Worm (Caenorhabditis elegans) whole organism, dauer: Measurements from ENCODE around the gene gpd-4.

Experiments
- unc-62 ChIP-seq: sonication (generic microtip); optimal IDR thresholded peaks from 2 replicates; lab custom pipeline; 2017; ENCODE audit warnings: missing biosample characterization, missing genetic modification reagents, missing genetic modification characterization

Gene gpd-4

DNA sequence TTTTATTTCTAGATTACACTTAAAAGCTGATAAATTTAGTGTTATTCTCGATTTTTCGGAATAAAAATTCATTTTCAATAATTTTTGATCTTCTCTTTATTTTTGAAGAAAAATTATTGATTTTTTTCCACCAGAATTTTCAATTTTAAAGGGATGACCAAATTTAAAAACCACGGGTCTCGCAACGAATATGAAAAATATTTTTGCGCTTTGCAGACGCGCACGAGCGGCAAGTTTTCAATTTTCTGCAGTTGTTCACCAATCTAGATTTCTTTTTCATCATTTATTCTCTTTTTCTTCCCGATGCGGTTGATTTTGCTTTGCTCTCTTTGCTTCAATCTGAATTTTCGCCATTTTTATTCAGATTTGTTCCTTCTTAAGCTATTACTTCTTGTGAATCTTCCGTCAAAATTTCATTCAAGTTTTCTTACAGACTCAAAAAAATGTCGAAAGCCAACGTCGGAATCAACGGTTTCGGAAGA is at the start of gene gpd-4:
Gene gpd-4, plus strand, starts transcription at position 432 of the 482 bp plus-strand sequence.
- TF ChIP-seq unc-62 (GFP tag; lab: Kevin White, UChicago) = no peak

ce11 chrII:10121725-10122124 is 49.3 kb upstream of the gpd-4 start, which contains the start of gene lov-1:
lov-1 (minus strand) TSS chrII:10121825.
- no peak for TF ChIP-seq unc-62 (GFP tag; lab: Kevin White, UChicago)

DNA sequence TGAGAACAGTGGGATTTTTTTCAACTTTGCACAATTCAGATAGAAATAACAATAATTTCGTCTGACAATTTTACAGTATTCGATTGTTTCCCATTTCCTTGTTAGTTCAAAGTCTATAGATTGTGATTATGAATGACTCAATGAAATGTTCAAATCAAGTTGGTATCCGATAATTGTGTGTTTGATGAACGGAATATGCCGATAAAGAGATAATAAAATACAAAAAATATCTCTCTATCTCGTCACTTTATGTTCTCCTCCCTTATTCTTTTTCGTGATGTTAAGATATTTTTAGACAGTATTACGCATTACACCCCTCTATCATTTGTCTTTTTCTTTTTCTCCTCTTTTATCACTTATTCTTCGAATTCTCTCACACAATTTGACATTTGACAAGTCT is 48.6 kb upstream of the gpd-4 start, which contains the start of gene F27E5.7:
Gene F27E5.7, plus strand, starts transcription at position 301 of the 400 bp plus-strand sequence.
- TF ChIP-seq unc-62 (GFP tag; lab: Kevin White, UChicago) = no peak

DNA sequence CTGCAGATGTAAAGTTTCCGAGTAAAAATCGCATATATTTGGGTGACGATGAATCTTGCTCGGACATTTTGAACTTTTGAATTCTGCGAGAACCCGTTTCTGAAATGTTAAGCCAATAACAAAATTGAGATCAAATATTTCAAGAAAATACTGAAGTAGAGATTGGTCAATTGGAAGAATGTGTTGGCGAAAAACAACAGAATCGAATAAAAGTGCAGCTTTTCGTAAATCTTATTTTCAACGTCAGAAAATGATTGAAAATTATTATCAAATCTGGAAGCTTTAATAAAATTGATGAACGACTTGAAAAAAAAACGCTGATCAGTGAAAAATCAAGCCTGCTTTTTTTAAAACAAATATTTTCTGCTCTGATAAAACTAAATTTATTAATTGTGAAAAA is 43.7 kb upstream of the gpd-4 start, which contains the start of gene F27E5.8:
Gene F27E5.8, minus strand, starts transcription at position 101 of the 400 bp plus-strand sequence.
- TF ChIP-seq unc-62 (GFP tag; lab: Kevin White, UChicago) = no peak

ce11 chrII:10131760-10132159 is 39.3 kb upstream of the gpd-4 start, which contains the start of gene F27E5.5:
F27E5.5 (minus strand) TSS chrII:10131860.
- no peak for TF ChIP-seq unc-62 (GFP tag; lab: Kevin White, UChicago)

ce11 chrII:10132818-10133217 is 38.2 kb upstream of the gpd-4 start:
- no peak for TF ChIP-seq unc-62 (GFP tag; lab: Kevin White, UChicago)

- TF ChIP-seq unc-62 (GFP tag; lab: Kevin White, UChicago) = no peak
Measured at ce11 chrII:10134285-10134995, 36.6 kb upstream of the gpd-4 start, which contains the start of gene F27E5.9. F27E5.9 (plus strand) TSS chrII:10134945.

DNA sequence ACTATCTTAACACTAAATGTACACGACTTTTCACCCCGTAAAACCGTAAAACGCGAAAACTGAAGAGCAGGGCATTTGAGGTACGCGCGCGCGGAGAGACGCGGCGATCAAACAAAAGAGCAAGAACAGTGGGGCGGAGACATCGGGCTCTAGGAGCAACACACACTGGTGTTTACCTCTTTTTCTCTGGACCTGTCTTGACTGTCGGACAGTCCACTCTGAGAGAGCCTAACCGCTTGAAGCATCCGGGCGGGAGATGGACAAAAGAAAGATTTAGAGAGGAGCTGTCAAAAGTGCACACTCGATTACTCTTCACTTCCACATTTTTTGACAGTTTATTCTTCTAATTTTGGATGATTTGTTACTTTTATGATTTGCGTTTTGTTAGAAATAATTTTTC is 34.3 kb upstream of the gpd-4 start:
- no peak for TF ChIP-seq unc-62 (GFP tag; lab: Kevin White, UChicago)

ce11 chrII:10137358-10137757 is 33.7 kb upstream of the gpd-4 start, which contains the start of gene phg-1:
phg-1 (plus strand) TSS chrII:10137658.
- no peak for TF ChIP-seq unc-62 (GFP tag; lab: Kevin White, UChicago)

ce11 chrII:10139177-10139640 is 31.9 kb upstream of the gpd-4 start, which contains the start of gene asah-2:
asah-2 (plus strand) TSS chrII:10139590.
- TF ChIP-seq unc-62 (GFP tag; lab: Kevin White, UChicago) = no peak

DNA sequence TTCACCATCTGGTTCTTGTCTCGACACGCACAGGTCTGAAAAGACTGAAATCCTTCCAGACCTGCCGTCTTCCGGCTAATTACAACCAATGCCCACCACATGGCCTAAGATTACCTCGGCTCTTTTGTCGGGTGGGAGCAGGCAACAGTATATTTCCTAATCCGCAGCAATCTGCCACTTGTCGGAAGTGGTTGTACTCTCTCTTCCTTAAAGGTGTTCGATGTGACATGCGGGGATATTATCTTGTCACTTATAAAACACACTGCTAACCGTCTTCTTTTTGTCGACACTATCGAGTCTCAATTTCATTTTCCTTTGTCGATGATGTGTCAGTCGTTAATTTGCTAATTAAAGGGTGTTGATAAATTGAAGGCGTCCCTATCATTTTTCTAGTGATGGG is 27.0 kb upstream of the gpd-4 start, which contains the start of gene F27E5.3:
Gene F27E5.3, minus strand, starts transcription at position 101 of the 400 bp plus-strand sequence.
- no peak for TF ChIP-seq unc-62 (GFP tag; lab: Kevin White, UChicago)

DNA sequence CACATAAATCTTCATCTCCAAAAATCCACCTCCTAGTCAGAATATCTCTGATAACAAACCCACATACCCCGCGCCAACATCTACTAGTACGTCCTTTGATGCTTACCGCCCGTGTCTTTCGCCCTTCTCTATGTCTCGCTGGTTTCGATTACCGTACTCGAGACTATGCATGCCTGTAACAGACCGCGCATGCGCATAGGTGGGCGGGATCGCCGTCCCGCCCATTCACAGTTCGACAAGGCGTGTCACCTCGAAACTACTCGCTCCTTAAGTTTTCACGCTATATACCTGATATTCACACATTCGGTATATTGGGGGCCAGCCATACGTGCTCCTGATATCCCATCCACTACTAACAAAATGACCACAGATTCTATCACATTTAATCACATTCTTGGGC is 24.6 kb upstream of the gpd-4 start, which contains the start of gene pax-3:
Gene pax-3, plus strand, starts transcription at position 83 of the 400 bp plus-strand sequence.
- no peak for TF ChIP-seq unc-62 (GFP tag; lab: Kevin White, UChicago)

ce11 chrII:10147502-10147901 is 23.6 kb upstream of the gpd-4 start:
- TF ChIP-seq unc-62 (GFP tag; lab: Kevin White, UChicago) = no peak

- TF ChIP-seq unc-62 (GFP tag; lab: Kevin White, UChicago) = no peak
Measured at ce11 chrII:10155106-10155505, 16.0 kb upstream of the gpd-4 start, which contains the start of gene nlp-63. nlp-63 (plus strand) TSS chrII:10155406.

DNA sequence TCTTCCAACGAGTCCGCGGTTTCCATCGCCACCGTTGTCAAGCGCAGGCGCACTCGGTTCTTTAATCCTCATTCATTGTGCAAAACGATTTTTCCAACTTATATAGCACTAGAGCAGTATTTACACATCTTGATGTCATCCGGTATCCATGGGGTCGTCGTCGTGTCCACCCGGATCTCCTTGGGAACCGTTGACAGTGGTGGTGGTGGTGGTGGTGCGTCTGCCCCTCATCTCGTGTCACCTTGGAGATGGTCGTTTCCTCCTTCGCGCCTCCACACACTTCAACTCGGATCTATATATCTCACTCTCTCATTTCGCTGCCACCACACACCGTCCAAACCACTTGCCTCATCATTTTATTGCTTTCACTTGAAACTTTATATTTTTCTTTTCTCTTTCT is 8.3 kb upstream of the gpd-4 start:
- no peak for TF ChIP-seq unc-62 (GFP tag; lab: Kevin White, UChicago)

DNA sequence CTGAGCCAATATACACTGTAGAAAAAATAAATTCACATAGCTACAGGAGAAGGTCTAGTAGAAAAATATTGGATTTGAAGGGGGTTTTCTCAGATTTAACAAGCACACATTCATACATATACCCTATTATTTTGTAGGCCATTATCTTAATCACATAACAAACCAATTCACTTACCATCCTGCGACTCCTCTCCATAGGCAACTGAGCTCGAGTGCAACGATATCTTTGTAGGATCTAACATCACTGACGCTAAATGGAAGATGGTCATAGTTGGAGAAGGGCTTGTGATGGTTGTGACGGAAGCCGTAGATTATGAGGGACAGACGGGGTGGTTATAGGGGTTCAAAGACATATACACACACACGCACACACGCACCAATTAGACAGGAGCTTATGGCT is 6.9 kb upstream of the gpd-4 start:
- no peak for TF ChIP-seq unc-62 (GFP tag; lab: Kevin White, UChicago)
